Worm (Caenorhabditis elegans): ENCODE data around the gene F46H5.7.

The F46H5.7 gene

DNA sequence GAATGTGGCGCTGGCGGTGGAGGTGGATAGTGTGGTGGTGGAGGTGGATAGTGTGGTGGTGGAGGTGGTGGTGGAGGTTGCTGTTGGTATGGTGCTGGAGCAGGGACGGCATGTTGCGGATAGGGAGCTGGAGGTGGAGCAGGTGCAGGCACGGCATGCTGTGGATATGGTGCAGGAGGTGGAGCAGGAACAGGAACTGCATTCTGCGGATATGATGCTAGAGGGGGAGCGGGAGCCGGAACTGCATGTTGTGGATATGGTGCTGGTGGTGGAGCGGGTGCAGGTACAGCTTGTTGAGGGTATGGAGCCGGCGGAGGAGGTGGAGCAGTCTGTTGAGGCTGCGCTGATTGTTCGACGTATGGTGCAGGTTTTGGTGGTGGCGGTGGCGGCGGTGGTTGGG is 26.2 kb upstream of the F46H5.7 start:
- TF ChIP-seq C34F6.9 (tag; optimal IDR thresholded peaks at IDR 0.05) (no peak), elt-3 (tag; optimal IDR thresholded peaks at IDR 0.05) (no peak), ceh-16 (tag; optimal IDR thresholded peaks at IDR 0.05) (no peak), nhr-23 (tag; optimal IDR thresholded peaks at IDR 0.05) (no peak), skn-1 (tag; optimal IDR thresholded peaks at IDR 0.05) (no peak), aly-2 (tag; optimal IDR thresholded peaks at IDR 0.05) (no peak), sma-3 (GFP tag; optimal IDR thresholded peaks at IDR 0.05) (no peak), nhr-25 (tag; optimal IDR thresholded peaks at IDR 0.05) (no peak), unc-62 (GFP tag; optimal IDR thresholded peaks at IDR 0.05) (no peak), zag-1 (tag; optimal IDR thresholded peaks at IDR 0.05) (no peak), mbf-1 (tag; optimal IDR thresholded peaks at IDR 0.05) (no peak), lin-39 (tag; optimal IDR thresholded peaks at IDR 0.05) (no peak)

DNA sequence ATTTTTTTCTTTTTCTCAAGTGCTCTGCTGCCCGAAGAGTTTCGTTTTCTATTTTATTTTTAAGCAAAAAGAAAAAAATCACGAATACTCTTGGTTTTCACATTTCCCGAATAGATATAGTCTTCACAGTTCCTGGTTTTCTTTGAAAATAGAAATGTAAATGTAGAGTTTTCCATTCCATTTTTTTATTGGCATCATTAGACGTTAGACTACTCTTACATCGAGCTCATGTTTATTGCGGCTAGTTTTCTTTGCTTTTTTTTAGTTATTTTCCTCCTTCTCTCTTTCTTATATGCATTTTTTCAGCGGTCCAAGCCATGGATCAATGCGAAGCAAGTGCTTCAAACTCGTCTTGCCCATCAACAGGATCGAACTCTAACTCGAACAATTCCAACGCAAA is 22.6 kb upstream of the F46H5.7 start, which contains the start of gene F46H5.2:
F46H5.2 (plus strand) TSS at position 301 of the 400 bp plus-strand sequence.
- TF ChIP-seq nhr-21 (tag; optimal IDR thresholded peaks at IDR 0.05) (no peak), ceh-82 (tag; optimal IDR thresholded peaks at IDR 0.05) (no peak), sma-9 (GFP tag; optimal IDR thresholded peaks at IDR 0.05) (no peak), sma-9 (tag; optimal IDR thresholded peaks at IDR 0.05) (no peak), unc-62 (GFP tag; optimal IDR thresholded peaks at IDR 0.05) (no peak), peb-1 (tag; optimal IDR thresholded peaks at IDR 0.05) (no peak), lin-13 (GFP tag; optimal IDR thresholded peaks at IDR 0.05) (no peak), nhr-10 (tag; optimal IDR thresholded peaks at IDR 0.05) (no peak), ztf-1 (GFP tag; conservative IDR thresholded peaks at IDR 0.05) (no peak)

DNA sequence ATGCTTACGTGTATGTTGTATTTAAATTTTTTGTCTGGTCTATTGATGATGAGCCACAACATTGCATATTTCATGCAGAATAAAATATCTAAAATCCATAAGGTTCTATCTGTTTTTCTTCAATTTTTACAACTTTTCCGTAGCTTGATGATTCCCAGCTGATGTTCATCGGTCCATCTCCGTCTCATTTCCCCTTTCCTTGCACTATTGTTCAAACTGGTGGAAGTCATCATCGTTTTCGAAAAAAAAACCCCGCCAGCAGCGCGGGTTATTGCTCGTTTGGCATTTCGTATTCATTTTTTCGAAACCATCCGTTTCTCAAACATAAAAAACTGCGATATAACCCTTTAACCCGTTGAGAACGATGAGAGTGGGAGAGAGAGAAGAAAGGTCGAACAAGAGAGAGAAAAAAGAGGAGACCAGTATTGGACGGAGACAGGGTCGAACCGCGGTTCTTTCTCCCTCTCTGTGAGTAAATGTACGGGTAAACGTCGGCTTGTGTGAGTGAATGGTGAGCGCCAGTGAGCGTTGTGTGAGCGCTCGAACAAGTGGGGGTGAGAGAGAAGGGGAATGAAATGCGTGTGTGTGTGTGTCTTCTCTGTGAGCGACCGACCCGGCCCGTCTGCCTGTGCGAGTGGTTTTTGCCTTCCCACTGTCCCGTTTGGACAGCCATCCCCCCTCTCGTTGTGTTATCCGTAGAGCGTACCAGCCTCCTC is 22.0 kb upstream of the F46H5.7 start:
- TF ChIP-seq lsy-2 (tag; optimal IDR thresholded peaks at IDR 0.05): peak; percentile 43 to 79
- peak; percentile 64 for TF ChIP-seq nhr-77 (tag; optimal IDR thresholded peaks at IDR 0.05)
- TF ChIP-seq nhr-6 (tag; optimal IDR thresholded peaks at IDR 0.05): peak; percentile 84
- no peak for TF ChIP-seq aly-2 (tag; optimal IDR thresholded peaks at IDR 0.05)
- peak; percentile 75 for TF ChIP-seq snpc-4 (tag; optimal IDR thresholded peaks at IDR 0.05)
- TF ChIP-seq lin-39 (tag; optimal IDR thresholded peaks at IDR 0.05): no peak
- TF ChIP-seq lin-13 (GFP tag; optimal IDR thresholded peaks at IDR 0.05): peak; percentile 88
- peak; percentile 74 for TF ChIP-seq blmp-1 (tag; optimal IDR thresholded peaks at IDR 0.05; ENCODE audit: insufficient read depth)
- peak; percentile 87 for TF ChIP-seq C34F6.9 (tag; optimal IDR thresholded peaks at IDR 0.05)
- TF ChIP-seq ztf-4 (tag; optimal IDR thresholded peaks at IDR 0.05): peak; percentile 71
- TF ChIP-seq nhr-237 (tag; optimal IDR thresholded peaks at IDR 0.05): no peak
- no peak for TF ChIP-seq ztf-1 (GFP tag; conservative IDR thresholded peaks at IDR 0.05)
- TF ChIP-seq sem-4 (tag; optimal IDR thresholded peaks at IDR 0.05): peak; percentile 72
- TF ChIP-seq ama-1 (optimal IDR thresholded peaks at IDR 0.05): peak; percentile 65
- peak; percentile 89 for TF ChIP-seq unc-55 (GFP tag; optimal IDR thresholded peaks at IDR 0.05)
- peak; percentile 92 for TF ChIP-seq sma-3 (GFP tag; optimal IDR thresholded peaks at IDR 0.05)
- peak; percentile 84 for TF ChIP-seq nhr-21 (tag; optimal IDR thresholded peaks at IDR 0.05)
- TF ChIP-seq ztf-11 (tag; optimal IDR thresholded peaks at IDR 0.05): peak; percentile 50
- TF ChIP-seq mdl-1 (tag; optimal IDR thresholded peaks at IDR 0.05): peak in 1 of 2 experiments; percentile 52
- peak; percentile 93 for TF ChIP-seq nhr-25 (tag; optimal IDR thresholded peaks at IDR 0.05)
- TF ChIP-seq R02D3.7 (tag; optimal IDR thresholded peaks at IDR 0.05): no peak
- no peak for TF ChIP-seq alr-1 (tag; optimal IDR thresholded peaks at IDR 0.05)
- TF ChIP-seq mab-5 (tag; optimal IDR thresholded peaks at IDR 0.05): peak; percentile 68
- TF ChIP-seq elt-3 (tag; optimal IDR thresholded peaks at IDR 0.05): no peak
- no peak for TF ChIP-seq skn-1 (tag; optimal IDR thresholded peaks at IDR 0.05)
- peak; percentile 51 for TF ChIP-seq egl-27 (tag; optimal IDR thresholded peaks at IDR 0.05)
- TF ChIP-seq F13H6.1 (tag; optimal IDR thresholded peaks at IDR 0.05): peak; percentile 97
- TF ChIP-seq nhr-10 (tag; optimal IDR thresholded peaks at IDR 0.05): peak; percentile 59
- no peak for TF ChIP-seq unc-62 (GFP tag; optimal IDR thresholded peaks at IDR 0.05)
- TF ChIP-seq dmd-4 (tag; optimal IDR thresholded peaks at IDR 0.05): no peak
- TF ChIP-seq elt-1 (tag; optimal IDR thresholded peaks at IDR 0.05): no peak
- TF ChIP-seq Y55F3AM.14 (GFP tag; optimal IDR thresholded peaks at IDR 0.05): peak; percentile 88
- TF ChIP-seq gmeb-1 (tag; optimal IDR thresholded peaks at IDR 0.05): peak; percentile 37
- TF ChIP-seq unc-39 (tag; optimal IDR thresholded peaks at IDR 0.05): peak; percentile 96
- peak; percentile 93 for TF ChIP-seq crh-2 (tag; optimal IDR thresholded peaks at IDR 0.05)
- peak; percentile 96 for TF ChIP-seq fos-1 (tag; optimal IDR thresholded peaks at IDR 0.05)
- TF ChIP-seq nhr-12 (tag; optimal IDR thresholded peaks at IDR 0.05): no peak
- TF ChIP-seq nhr-11 (tag; optimal IDR thresholded peaks at IDR 0.05): no peak
- no peak for TF ChIP-seq ZK546.5 (tag; optimal IDR thresholded peaks at IDR 0.05)
- TF ChIP-seq lin-11 (tag; optimal IDR thresholded peaks at IDR 0.05): peak; percentile 89
- peak; percentile 78 for TF ChIP-seq sma-9 (GFP tag; optimal IDR thresholded peaks at IDR 0.05)
- no peak for TF ChIP-seq sma-9 (tag; optimal IDR thresholded peaks at IDR 0.05)
- TF ChIP-seq ceh-16 (tag; optimal IDR thresholded peaks at IDR 0.05): peak; percentile 75

Measured in whole organism, L2 larva.